Worm (Caenorhabditis elegans) whole organism, young adult: Measurements from ENCODE around the gene T13A10.64.

ENCODE experiments used
- efl-1 ChIP-seq: fragments of 150-350 bp; optimal IDR thresholded peaks from 2 replicates; lab custom pipeline; 2014; ENCODE audit warnings: missing biosample characterization, missing genetic modification reagents, missing genetic modification characterization
- lin-26 ChIP-seq: fragments of 200-800 bp; sonication (Bioruptor generic); IDR thresholded peaks from 2 replicates; pipeline ENCODE4 v1.3.6; 2022; ENCODE audit warnings: missing genetic modification reagents, missing genetic modification characterization, missing compliant biosample characterization
- pbrm-1 ChIP-seq: fragments of 200-800 bp; sonication (Bioruptor generic); IDR thresholded peaks from 2 replicates; pipeline ENCODE4 v1.3.6; 2022; ENCODE audit warnings: missing genetic modification reagents, missing genetic modification characterization, missing compliant biosample characterization

ce11 chrIV:6282143-6282542 lies 27.4 kb downstream of the T13A10.64 start, which contains the start of gene srv-32:
- TF ChIP-seq lin-26 = no peak
- TF ChIP-seq pbrm-1 = no peak
- TF ChIP-seq efl-1 (GFP tag; lab: Kevin White, UChicago) = no peak
